Fruit fly (Drosophila melanogaster) whole organism, embryonic: Measurements from ENCODE around the gene CG11309.
A peak's percentile ranks its signal among the peaks of the same experiment; 100 is the strongest.

ENCODE experiments used
- Antp ChIP-seq: fragments of 200-800 bp; sonication (Bioruptor generic); optimal IDR thresholded peaks from 3 replicates; lab custom pipeline; 2016; ENCODE audit warnings: missing biosample characterization, missing genetic modification characterization
- Asciz ChIP-seq: fragments of 200-800 bp; sonication (Bioruptor generic); optimal IDR thresholded peaks from 2 replicates; lab custom pipeline; 2017; ENCODE audit warnings: missing biosample characterization, mild to moderate bottlenecking, missing genetic modification characterization, missing genetic modification reagents
- Atf-2 ChIP-seq: fragments of 200-800 bp; sonication (Bioruptor generic); optimal IDR thresholded peaks from 2 replicates; lab custom pipeline; 2016; ENCODE audit warnings: missing biosample characterization, missing genetic modification characterization
- Awh ChIP-seq: fragments of 200-800 bp; sonication (Bioruptor generic); IDR thresholded peaks from 2 replicates; pipeline ENCODE4, ENCODE4 v1.3.6; 2022; ENCODE audit warnings: missing biosample characterization, missing genetic modification characterization
- B-H2 ChIP-seq: fragments of 200-800 bp; sonication (Bioruptor generic); optimal IDR thresholded peaks from 2 replicates; lab custom pipeline; 2018; ENCODE audit warnings: missing biosample characterization, mild to moderate bottlenecking, missing genetic modification characterization
- CG10209 ChIP-seq: fragments of 200-800 bp; sonication (Bioruptor generic); optimal IDR thresholded peaks from 3 replicates; lab custom pipeline; 2017; ENCODE audit warnings: missing biosample characterization, mild to moderate bottlenecking, missing genetic modification characterization, missing genetic modification reagents
- CG10321 ChIP-seq: fragments of 200-800 bp; sonication (Bioruptor generic); IDR thresholded peaks from 2 replicates; pipeline ENCODE4 v1.3.6; 2022; ENCODE audit warnings: missing biosample characterization, missing genetic modification characterization
- CG10462 ChIP-seq: fragments of 200-800 bp; sonication (Bioruptor generic); optimal IDR thresholded peaks from 2 replicates; lab custom pipeline; 2016; ENCODE audit warnings: missing biosample characterization, missing genetic modification characterization
- CG10565 ChIP-seq: fragments of 200-800 bp; sonication (Bioruptor generic); optimal IDR thresholded peaks from 3 replicates; lab custom pipeline; 2016; ENCODE audit warnings: missing biosample characterization, mild to moderate bottlenecking, missing genetic modification characterization
- CG11723 ChIP-seq: fragments of 200-800 bp; sonication (Bioruptor generic); optimal IDR thresholded peaks from 2 replicates; lab custom pipeline; 2017; ENCODE audit warnings: missing biosample characterization, mild to moderate bottlenecking, missing genetic modification characterization
- CG15073 ChIP-seq: fragments of 200-800 bp; sonication (Bioruptor generic); optimal IDR thresholded peaks from 2 replicates; lab custom pipeline; 2016; ENCODE audit warnings: missing biosample characterization, missing genetic modification characterization
- CG17328 ChIP-seq: fragments of 200-800 bp; sonication (Bioruptor generic); IDR thresholded peaks from 2 replicates; pipeline ENCODE4 v1.3.6; 2022; ENCODE audit warnings: missing biosample characterization, missing genetic modification characterization
- CG2120 ChIP-seq: fragments of 200-800 bp; sonication (Bioruptor generic); optimal IDR thresholded peaks from 3 replicates; lab custom pipeline; 2016; ENCODE audit warnings: missing biosample characterization, missing genetic modification characterization
- CG2129 ChIP-seq: fragments of 200-800 bp; sonication (Bioruptor generic); IDR thresholded peaks from 2 replicates; pipeline ENCODE4 v1.3.6; 2022; ENCODE audit warnings: missing biosample characterization, missing genetic modification characterization; ENCODE audit not compliant: partially characterized antibody
- CG3065 ChIP-seq: fragments of 200-800 bp; sonication (Bioruptor generic); optimal IDR thresholded peaks from 2 replicates; lab custom pipeline; 2016; ENCODE audit warnings: missing biosample characterization, missing genetic modification characterization
- CG34224 ChIP-seq: fragments of 200-800 bp; sonication (Bioruptor generic); IDR thresholded peaks from 3 replicates; pipeline ENCODE4 v1.3.6; 2022; ENCODE audit warnings: missing biosample characterization, missing genetic modification characterization; ENCODE audit not compliant: partially characterized antibody
- CG34376 ChIP-seq: fragments of 200-800 bp; sonication (Bioruptor generic); optimal IDR thresholded peaks from 2 replicates; lab custom pipeline; 2018; ENCODE audit warnings: missing biosample characterization, mild to moderate bottlenecking, missing genetic modification characterization
- CG6765 ChIP-seq: fragments of 200-800 bp; sonication (Bioruptor generic); optimal IDR thresholded peaks from 3 replicates; lab custom pipeline; 2017; ENCODE audit warnings: missing biosample characterization, mild to moderate bottlenecking, missing genetic modification characterization
- CG7271 ChIP-seq: fragments of 200-800 bp; sonication (Bioruptor generic); optimal IDR thresholded peaks from 2 replicates; lab custom pipeline; 2018; ENCODE audit warnings: missing biosample characterization, mild to moderate bottlenecking, missing genetic modification characterization, moderate library complexity
- CG7786 ChIP-seq: fragments of 200-800 bp; sonication (Bioruptor generic); optimal IDR thresholded peaks from 2 replicates; lab custom pipeline; 2016; ENCODE audit warnings: missing biosample characterization, missing genetic modification characterization
- CG7987 ChIP-seq: fragments of 200-800 bp; sonication (Bioruptor generic); optimal IDR thresholded peaks from 2 replicates; lab custom pipeline; 2018; ENCODE audit warnings: missing biosample characterization, mild to moderate bottlenecking, missing genetic modification characterization, moderate library complexity
- CG9609 ChIP-seq: fragments of 200-800 bp; sonication (Bioruptor generic); optimal IDR thresholded peaks from 3 replicates; lab custom pipeline; 2016; ENCODE audit warnings: missing biosample characterization, missing genetic modification characterization
- CkIIα-i1 ChIP-seq: fragments of 200-800 bp; sonication (Bioruptor generic); IDR thresholded peaks from 2 replicates; pipeline ENCODE4 v1.3.6; 2022; ENCODE audit warnings: missing biosample characterization, missing genetic modification characterization
- D19A ChIP-seq: fragments of 200-800 bp; optimal IDR thresholded peaks from 3 replicates; lab custom pipeline; 2019; ENCODE audit warnings: missing biosample characterization, mild to moderate bottlenecking, missing genetic modification characterization, moderate library complexity
- Dip2 ChIP-seq: fragments of 200-800 bp; sonication (Bioruptor generic); IDR thresholded peaks from 2 replicates; pipeline ENCODE4 v1.3.6; 2022; ENCODE audit warnings: missing biosample characterization, missing genetic modification characterization
- Doc2 ChIP-seq: fragments of 200-800 bp; sonication (Bioruptor generic); IDR thresholded peaks from 2 replicates; pipeline ENCODE4 v1.3.6; 2022; ENCODE audit warnings: missing biosample characterization, missing genetic modification characterization
- Elba2 ChIP-seq: fragments of 200-800 bp; sonication (Bioruptor generic); optimal IDR thresholded peaks from 3 replicates; lab custom pipeline; 2016; ENCODE audit warnings: missing biosample characterization, missing genetic modification characterization
- Ets97D ChIP-seq: fragments of 200-800 bp; sonication (Bioruptor generic); optimal IDR thresholded peaks from 3 replicates; lab custom pipeline; 2016; ENCODE audit warnings: missing biosample characterization, missing genetic modification characterization
- H15 ChIP-seq: fragments of 200-800 bp; sonication (Bioruptor generic); IDR thresholded peaks from 3 replicates; pipeline ENCODE4 v1.3.6; 2022; ENCODE audit warnings: missing biosample characterization, missing genetic modification characterization
- Hand ChIP-seq: fragments of 200-800 bp; sonication (Bioruptor generic); optimal IDR thresholded peaks from 2 replicates; lab custom pipeline; 2017; ENCODE audit warnings: mild to moderate bottlenecking, missing biosample characterization, missing genetic modification reagents, missing genetic modification characterization
- Oaz ChIP-seq: fragments of 200-800 bp; sonication (Bioruptor generic); IDR thresholded peaks from 2 replicates; pipeline ENCODE4 v1.3.6; 2022; ENCODE audit warnings: missing biosample characterization, missing genetic modification characterization
- Poxn ChIP-seq: fragments of 200-800 bp; sonication (Bioruptor generic); IDR thresholded peaks from 2 replicates; pipeline ENCODE4 v1.3.6; 2022; ENCODE audit warnings: missing biosample characterization, missing genetic modification characterization
- ab ChIP-seq: fragments of 200-800 bp; sonication (Bioruptor generic); optimal IDR thresholded peaks from 2 replicates; lab custom pipeline; 2016; ENCODE audit warnings: missing biosample characterization, missing genetic modification characterization
- bowl ChIP-seq: fragments of 200-800 bp; sonication (Bioruptor generic); IDR thresholded peaks from 2 replicates; pipeline ENCODE4 v1.3.6; 2022; ENCODE audit warnings: missing biosample characterization, missing genetic modification characterization
- cato ChIP-seq: fragments of 200-800 bp; sonication (Bioruptor generic); optimal IDR thresholded peaks from 2 replicates; lab custom pipeline; 2016; ENCODE audit warnings: missing biosample characterization, missing genetic modification characterization, borderline replicate concordance
- chm ChIP-seq: fragments of 200-800 bp; sonication (Bioruptor generic); IDR thresholded peaks from 2 replicates; pipeline ENCODE4 v1.3.6; 2022; ENCODE audit warnings: missing biosample characterization, missing genetic modification characterization
- crc ChIP-seq: fragments of 200-800 bp; sonication (Bioruptor generic); optimal IDR thresholded peaks from 2 replicates; lab custom pipeline; 2016; ENCODE audit warnings: missing biosample characterization, missing genetic modification characterization
- dati ChIP-seq: fragments of 200-800 bp; sonication (Bioruptor generic); IDR thresholded peaks from 2 replicates; pipeline ENCODE4 v1.3.6; 2022; ENCODE audit warnings: missing biosample characterization, missing genetic modification characterization
- dimm ChIP-seq: fragments of 200-800 bp; sonication (Bioruptor generic); IDR thresholded peaks from 2 replicates; pipeline ENCODE4 v1.3.6; 2022; ENCODE audit warnings: missing biosample characterization, missing genetic modification characterization
- ewg ChIP-seq: fragments of 200-800 bp; sonication (Bioruptor generic); optimal IDR thresholded peaks from 3 replicates; lab custom pipeline; 2017; ENCODE audit warnings: mild to moderate bottlenecking, missing biosample characterization, missing genetic modification reagents, missing genetic modification characterization
- grau ChIP-seq: fragments of 200-800 bp; optimal IDR thresholded peaks from 3 replicates; lab custom pipeline; 2019; ENCODE audit warnings: missing biosample characterization, mild to moderate bottlenecking, missing genetic modification characterization, moderate library complexity
- ham ChIP-seq: fragments of 200-800 bp; sonication (Bioruptor generic); IDR thresholded peaks from 2 replicates; pipeline ENCODE4 v1.3.6; 2022; ENCODE audit warnings: missing biosample characterization, missing genetic modification characterization
- jigr1 ChIP-seq: fragments of 200-800 bp; sonication (Bioruptor generic); IDR thresholded peaks from 3 replicates; pipeline ENCODE4 v1.3.6; 2022; ENCODE audit warnings: missing biosample characterization, missing genetic modification characterization
- lilli ChIP-seq: fragments of 200-800 bp; sonication (Bioruptor generic); optimal IDR thresholded peaks from 3 replicates; lab custom pipeline; 2016; ENCODE audit warnings: missing biosample characterization, missing genetic modification characterization
- mam ChIP-seq: fragments of 200-800 bp; sonication (Bioruptor generic); optimal IDR thresholded peaks from 3 replicates; lab custom pipeline; 2016; ENCODE audit warnings: missing biosample characterization, missing genetic modification characterization
- psq ChIP-seq: fragments of 200-800 bp; sonication (Bioruptor generic); optimal IDR thresholded peaks from 2 replicates; lab custom pipeline; 2017; ENCODE audit warnings: missing biosample characterization, missing genetic modification characterization
- toy ChIP-seq: fragments of 200-800 bp; sonication (Bioruptor generic); IDR thresholded peaks from 2 replicates; pipeline ENCODE4 v1.3.6; 2022; ENCODE audit warnings: missing biosample characterization, missing genetic modification characterization
- ttk ChIP-seq: fragments of 200-800 bp; sonication (Bioruptor generic); IDR thresholded peaks from 2 replicates; pipeline ENCODE4 v2.1.2; 2022; ENCODE audit warnings: missing biosample characterization, missing genetic modification characterization
- unc-4 ChIP-seq: fragments of 200-800 bp; sonication (Bioruptor generic); IDR thresholded peaks from 2 replicates; pipeline ENCODE4 v1.3.6; 2022; ENCODE audit warnings: missing biosample characterization, missing genetic modification characterization; ENCODE audit not compliant: partially characterized antibody
- vfl ChIP-seq: fragments of 200-800 bp; sonication (Bioruptor generic); optimal IDR thresholded peaks from 2 replicates; lab custom pipeline; 2016; ENCODE audit warnings: missing biosample characterization, missing genetic modification characterization
- zfh1 ChIP-seq: fragments of 200-800 bp; sonication (Bioruptor generic); IDR thresholded peaks from 3 replicates; pipeline ENCODE4 v1.3.6; 2022; ENCODE audit warnings: missing biosample characterization, missing genetic modification characterization

CG11309 gene

DNA sequence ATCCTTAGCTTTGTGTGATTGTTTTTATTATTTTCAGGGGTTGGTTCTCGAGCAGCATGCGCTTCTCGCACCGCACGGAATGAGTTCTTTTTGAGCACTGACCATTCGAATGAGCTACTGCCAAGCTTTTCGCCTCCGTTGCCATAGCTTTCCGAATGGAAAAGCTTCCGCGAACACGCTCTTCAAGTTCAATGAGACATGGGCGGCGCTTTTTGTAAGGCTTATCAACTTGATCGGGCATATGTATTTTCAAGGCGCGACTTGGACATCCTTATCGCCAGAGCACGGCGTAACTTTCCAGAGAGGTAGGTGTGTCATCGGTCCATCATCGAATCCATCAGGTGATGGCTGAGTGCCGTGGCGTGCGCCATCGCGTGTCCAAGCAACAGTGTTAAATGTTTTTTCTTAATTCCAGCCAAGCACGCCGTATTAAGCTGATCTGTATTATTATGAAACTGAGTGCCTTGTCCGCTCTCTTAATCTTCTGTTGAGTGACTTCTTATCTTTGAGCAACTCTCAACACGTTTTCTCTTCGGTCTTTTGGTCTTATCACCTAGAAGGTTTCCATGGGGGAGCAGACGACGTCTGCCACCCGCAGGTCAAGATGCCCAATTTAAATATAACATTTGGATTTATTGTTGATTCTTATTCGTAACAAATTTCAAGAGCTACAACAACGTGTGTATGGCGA, 24.4 kb downstream of the CG11309 start, which contains the start of gene AcCoAS (continued):
- TF ChIP-seq Poxn (GFP tag; lab: Robert Waterston, UW) = no peak
- peak; percentile 96 for TF ChIP-seq CG34376 (GFP tag; lab: Kevin White, UChicago)
- TF ChIP-seq CG10321 (GFP tag; lab: Robert Waterston, UW) = no peak
- peak; percentile 97 for TF ChIP-seq CG7987
- TF ChIP-seq Asciz (GFP tag; lab: Kevin White, UChicago) = no peak
- no peak for TF ChIP-seq CG10462
- TF ChIP-seq CG15073 (GFP tag; lab: Kevin White, UChicago) = no peak
- no peak for TF ChIP-seq Dip2 (GFP tag; lab: Robert Waterston, UW)
- TF ChIP-seq CG11723 (GFP tag; lab: Kevin White, UChicago) = no peak
- peak; percentile 58 for TF ChIP-seq CG7786 (GFP tag; lab: Kevin White, UChicago)
- TF ChIP-seq CG6765 (GFP tag; lab: Kevin White, UChicago) = peak; percentile 52
- TF ChIP-seq CG34224 (GFP tag; lab: Robert Waterston, UW) = no peak
- no peak for TF ChIP-seq Ets97D (GFP tag; lab: Kevin White, UChicago)
- no peak for TF ChIP-seq bowl (GFP tag; lab: Robert Waterston, UW)
- peak; percentile 71 for TF ChIP-seq lilli
- TF ChIP-seq CG3065 (GFP tag; lab: Kevin White, UChicago) = no peak
- TF ChIP-seq dati (GFP tag; lab: Robert Waterston, UW) = no peak
- TF ChIP-seq B-H2 (GFP tag; lab: Kevin White, UChicago) = peak; percentile 64
- no peak for TF ChIP-seq D19A (tag; lab: Kevin White, UChicago)
- TF ChIP-seq H15 (GFP tag; lab: Robert Waterston, UW) = no peak
- no peak for TF ChIP-seq CG7271 (tag; lab: Kevin White, UChicago)
- peak; percentile 36 for TF ChIP-seq unc-4
- TF ChIP-seq grau (tag; lab: Kevin White, UChicago) = peak; percentile 44
- TF ChIP-seq CG2120 (GFP tag; lab: Kevin White, UChicago) = peak; percentile 71
- TF ChIP-seq Elba2 (GFP tag; lab: Kevin White, UChicago) = no peak
- no peak for TF ChIP-seq CG10565 (GFP tag; lab: Kevin White, UChicago)
- TF ChIP-seq psq (GFP tag; lab: Kevin White, UChicago) = no peak
- TF ChIP-seq chm = no peak
- TF ChIP-seq CG10209 (GFP tag; lab: Kevin White, UChicago) = peak; percentile 7
- no peak for TF ChIP-seq dimm (GFP tag; lab: Robert Waterston, UW)
- peak; percentile 58 for TF ChIP-seq vfl (GFP tag; lab: Kevin White, UChicago)
- TF ChIP-seq CG9609 (GFP tag; lab: Kevin White, UChicago) = no peak
- TF ChIP-seq ttk = no peak
- TF ChIP-seq cato = no peak
- TF ChIP-seq zfh1 (GFP tag; lab: Robert Waterston, UW) = 0 out of 3 replicates have a peak, but pooled peaks have one; percentile 13
- TF ChIP-seq jigr1 (GFP tag; lab: Robert Waterston, UW) = no peak
- no peak for TF ChIP-seq CkIIα-i1
- TF ChIP-seq Oaz (GFP tag; lab: Robert Waterston, UW) = no peak
- no peak for TF ChIP-seq Doc2
- no peak for TF ChIP-seq ham
- no peak for TF ChIP-seq toy
- TF ChIP-seq CG17328 (GFP tag; lab: Robert Waterston, UW) = no peak
- TF ChIP-seq crc (GFP tag; lab: Kevin White, UChicago) = no peak
- TF ChIP-seq Awh (GFP tag; lab: Robert Waterston, UW) = no peak
- TF ChIP-seq ab (GFP tag; lab: Kevin White, UChicago) = no peak
- peak; percentile 73 for TF ChIP-seq Hand (GFP tag; lab: Kevin White, UChicago)
- no peak for TF ChIP-seq CG2129
- no peak for TF ChIP-seq ewg (GFP tag; lab: Kevin White, UChicago)
- peak; percentile 19 for TF ChIP-seq mam (GFP tag; lab: Kevin White, UChicago)
- no peak for TF ChIP-seq Atf-2 (GFP tag; lab: Kevin White, UChicago)
- peak; percentile 7 for TF ChIP-seq Antp (GFP tag; lab: Kevin White, UChicago)
